Worm (Caenorhabditis elegans): ENCODE results near the gene mel-11.

ce11 chrII:9412086-9412608, 53.8 kb downstream of the mel-11 start, which contains the start of gene arrd-3:
- TF ChIP-seq flt-1 (GFP tag; IDR thresholded peaks at IDR 0.05) (no peak), med-1 (GFP tag; optimal IDR thresholded peaks at IDR 0.05; ENCODE audit: insufficient read depth) (no peak), ztf-23 (GFP tag; IDR thresholded peaks at IDR 0.05) (no peak)

Measured in whole organism, midembryonic.